Fruit fly (Drosophila melanogaster) Kc167 (cell line): ENCODE results near the gene CG11164.

Source experiments
- Myc ChIP-seq: fragments of >200 bp; optimal IDR thresholded peaks from 2 replicates; lab custom pipeline; 2017; ENCODE audit warnings: missing external identifiers
- h ChIP-seq: fragments of >200 bp; optimal IDR thresholded peaks from 3 replicates; lab custom pipeline; 2018; ENCODE audit warnings: missing external identifiers
- insv ChIP-seq: fragments of >200 bp; optimal IDR thresholded peaks from 3 replicates; lab custom pipeline; 2018; ENCODE audit warnings: missing external identifiers
- psq ChIP-seq: fragments of >200 bp; optimal IDR thresholded peaks from 2 replicates; lab custom pipeline; 2017; ENCODE audit warnings: missing external identifiers

dm6 chrX:13648819-13649218, 19.0 kb upstream of the CG11164 start:
- TF ChIP-seq h (lab: Kevin White, UChicago): no peak
- TF ChIP-seq insv (lab: Kevin White, UChicago): no peak
- TF ChIP-seq psq (lab: Kevin White, UChicago): no peak
- no peak for TF ChIP-seq Myc
